Fruit fly (Drosophila melanogaster): ENCODE results near the gene CG11878.

Gene CG11878

dm6 chr3R:25302239-25302638 is 28.6 kb downstream of the CG11878 start, which contains the start of gene CG31370:
Gene CG31370, plus strand, starts transcription at chr3R:25302464.
- TF ChIP-seq bigmax (GFP tag; optimal IDR thresholded peaks at IDR 0.05) (no peak), lbe (GFP tag; optimal IDR thresholded peaks at IDR 0.05) (peak; percentile 30), nom (GFP tag; optimal IDR thresholded peaks at IDR 0.05) (no peak), pnt (GFP tag; optimal IDR thresholded peaks at IDR 0.05) (no peak)

dm6 chr3R:25303857-25304440 is 30.3 kb downstream of the CG11878 start, which contains the start of gene CG31436:
Gene CG31436, plus strand, starts transcription at chr3R:25304137.
- peak; percentile 73 for TF ChIP-seq Jarid2 (GFP tag; optimal IDR thresholded peaks at IDR 0.05)
- TF ChIP-seq CG8290 (GFP tag; optimal IDR thresholded peaks at IDR 0.05): no peak
- TF ChIP-seq CG8290 (tag; optimal IDR thresholded peaks at IDR 0.05): peak in 1 of 2 experiments; percentile 11
- no peak for TF ChIP-seq sima (GFP tag; optimal IDR thresholded peaks at IDR 0.05)
- TF ChIP-seq lab (GFP tag; optimal IDR thresholded peaks at IDR 0.05): peak; percentile 9
- no peak for TF ChIP-seq Dp (GFP tag; optimal IDR thresholded peaks at IDR 0.05)
- TF ChIP-seq CG3065 (GFP tag; optimal IDR thresholded peaks at IDR 0.05): no peak
- TF ChIP-seq CG4404 (GFP tag; IDR thresholded peaks at IDR 0.05): no peak
- no peak for TF ChIP-seq stc (GFP tag; IDR thresholded peaks at IDR 0.05)
- TF ChIP-seq z (GFP tag; IDR thresholded peaks at IDR 0.05): peak; percentile 41; the same call in 1 of the 3 replicates
- TF ChIP-seq Chrac-16 (GFP tag; optimal IDR thresholded peaks at IDR 0.05): no peak
- TF ChIP-seq CG17359 (tag; optimal IDR thresholded peaks at IDR 0.05): no peak
- TF ChIP-seq CG13894 (tag; optimal IDR thresholded peaks at IDR 0.05): peak; percentile 36
- TF ChIP-seq chinmo (GFP tag; IDR thresholded peaks at IDR 0.05; ENCODE audit: partially characterized antibody): no peak
- TF ChIP-seq da (GFP tag; optimal IDR thresholded peaks at IDR 0.05): no peak
- no peak for TF ChIP-seq H15 (GFP tag; IDR thresholded peaks at IDR 0.05)
- peak; percentile 35 for TF ChIP-seq sd (tag; optimal IDR thresholded peaks at IDR 0.05)
- no peak for TF ChIP-seq Dref (GFP tag; IDR thresholded peaks at IDR 0.05)
- TF ChIP-seq CG34376 (GFP tag; optimal IDR thresholded peaks at IDR 0.05): peak; percentile 29
- TF ChIP-seq YL-1 (GFP tag; optimal IDR thresholded peaks at IDR 0.05): no peak
- TF ChIP-seq Xbp1 (GFP tag; optimal IDR thresholded peaks at IDR 0.05): no peak
- peak; percentile 42 for TF ChIP-seq exex (tag; optimal IDR thresholded peaks at IDR 0.05)
- TF ChIP-seq gt (GFP tag; IDR thresholded peaks at IDR 0.05): no peak
- no peak for TF ChIP-seq CG8765 (GFP tag; IDR thresholded peaks at IDR 0.05)
- TF ChIP-seq ftz-f1 (GFP tag; optimal IDR thresholded peaks at IDR 0.05): peak; percentile 92
- no peak for TF ChIP-seq CG2712 (tag; optimal IDR thresholded peaks at IDR 0.05)
- no peak for TF ChIP-seq Ssrp (tag; optimal IDR thresholded peaks at IDR 0.05)
- no peak for TF ChIP-seq B-H1 (GFP tag; IDR thresholded peaks at IDR 0.05)
- no peak for TF ChIP-seq Dip3 (GFP tag; optimal IDR thresholded peaks at IDR 0.05)
- TF ChIP-seq gfzf (GFP tag; optimal IDR thresholded peaks at IDR 0.05): no peak
- no peak for TF ChIP-seq CG9876 (GFP tag; optimal IDR thresholded peaks at IDR 0.05)
- peak; percentile 44 to 82 for TF ChIP-seq Trl (optimal IDR thresholded peaks at IDR 0.05)
- no peak for TF ChIP-seq Trl (GFP tag; optimal IDR thresholded peaks at IDR 0.05)
- no peak for TF ChIP-seq cas (GFP tag; IDR thresholded peaks at IDR 0.05)
- TF ChIP-seq CG10431 (GFP tag; optimal IDR thresholded peaks at IDR 0.05): no peak
- TF ChIP-seq Dek (tag; optimal IDR thresholded peaks at IDR 0.05): no peak
- no peak for TF ChIP-seq Sry-β (GFP tag; optimal IDR thresholded peaks at IDR 0.05)
- TF ChIP-seq CG10959 (GFP tag; IDR thresholded peaks at IDR 0.05): no peak
- TF ChIP-seq sr (GFP tag; IDR thresholded peaks at IDR 0.05): no peak
- TF ChIP-seq chm (GFP tag; IDR thresholded peaks at IDR 0.05): no peak
- no peak for TF ChIP-seq CG11456 (GFP tag; IDR thresholded peaks at IDR 0.05)
- TF ChIP-seq Eip74EF (GFP tag; optimal IDR thresholded peaks at IDR 0.05): peak in 1 of 2 experiments; percentile 18
- peak; percentile 30 for TF ChIP-seq mirr (GFP tag; optimal IDR thresholded peaks at IDR 0.05)
- TF ChIP-seq sqz (GFP tag; optimal IDR thresholded peaks at IDR 0.05): no peak
- TF ChIP-seq fd64A (GFP tag; optimal IDR thresholded peaks at IDR 0.05): no peak
- no peak for TF ChIP-seq Adf1 (GFP tag; IDR thresholded peaks at IDR 0.05)
